Worm (Caenorhabditis elegans): ENCODE results near the gene C29F7.1.

DNA sequence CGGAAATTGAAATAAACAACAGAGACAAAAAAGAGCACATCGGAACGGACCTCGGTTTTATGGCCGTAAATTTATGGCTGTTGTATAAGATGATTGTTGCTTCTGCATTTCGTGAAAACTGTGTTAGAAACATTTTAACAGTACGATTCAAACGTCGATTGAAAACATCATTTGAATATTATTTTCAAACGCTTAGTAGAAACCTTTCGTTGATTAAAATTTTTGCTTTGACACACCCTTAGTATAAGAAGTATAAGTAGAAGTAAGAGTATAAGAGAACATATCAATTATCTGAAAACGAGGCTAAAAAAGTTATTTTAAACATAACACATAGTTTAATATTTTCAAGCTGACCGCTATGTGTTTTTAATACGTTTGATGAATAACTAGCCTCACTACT is 25.0 kb upstream of the C29F7.1 start:
- TF ChIP-seq mdl-1 (tag; optimal IDR thresholded peaks at IDR 0.05) (no peak), aly-2 (tag; optimal IDR thresholded peaks at IDR 0.05) (no peak)
